Fruit fly (Drosophila melanogaster): ENCODE measurements around the gene CG31909.
A peak's percentile ranks its signal among the peaks of the same experiment; 100 is the strongest.

The CG31909 gene

dm6 chr2L:7295924-7296323 is 38.6 kb downstream of the CG31909 start (continued):
- no peak for TF ChIP-seq Adf1 (GFP tag; IDR thresholded peaks at IDR 0.05)
- no peak for TF ChIP-seq Lpt (GFP tag; optimal IDR thresholded peaks at IDR 0.05)
- no peak for TF ChIP-seq emc (GFP tag; optimal IDR thresholded peaks at IDR 0.05)
- TF ChIP-seq Hand (GFP tag; optimal IDR thresholded peaks at IDR 0.05), result no peak
- TF ChIP-seq CG33557 (GFP tag; optimal IDR thresholded peaks at IDR 0.05), result peak; percentile 87
- no peak for TF ChIP-seq dan (GFP tag; IDR thresholded peaks at IDR 0.05)
- TF ChIP-seq Dek (tag; optimal IDR thresholded peaks at IDR 0.05), result no peak
- peak; percentile 70 for TF ChIP-seq Six4 (GFP tag; optimal IDR thresholded peaks at IDR 0.05)
- TF ChIP-seq CG10959 (GFP tag; IDR thresholded peaks at IDR 0.05), result peak; percentile 65
- no peak for TF ChIP-seq B-H2 (GFP tag; optimal IDR thresholded peaks at IDR 0.05)
- TF ChIP-seq CG2889 (GFP tag; IDR thresholded peaks at IDR 0.05), result no peak
- TF ChIP-seq CG10462 (GFP tag; optimal IDR thresholded peaks at IDR 0.05), result peak; percentile 56
- TF ChIP-seq pum (GFP tag; optimal IDR thresholded peaks at IDR 0.05), result peak; percentile 45
- TF ChIP-seq CG15514 (GFP tag; optimal IDR thresholded peaks at IDR 0.05), result no peak
- TF ChIP-seq CG17568 (GFP tag; optimal IDR thresholded peaks at IDR 0.05), result peak; percentile 58
- TF ChIP-seq croc (GFP tag; conservative IDR thresholded peaks at IDR 0.05), result peak; percentile 80
- TF ChIP-seq sqz (GFP tag; optimal IDR thresholded peaks at IDR 0.05), result peak; percentile 17
- TF ChIP-seq CG9609 (GFP tag; optimal IDR thresholded peaks at IDR 0.05), result no peak
- 0 out of 2 replicates have a peak, but pooled peaks have one; percentile 18 for TF ChIP-seq CG5953 (GFP tag; IDR thresholded peaks at IDR 0.05)
- peak; percentile 18 for TF ChIP-seq CG17802 (tag; optimal IDR thresholded peaks at IDR 0.05)
- peak; percentile 65 for TF ChIP-seq wor (GFP tag; IDR thresholded peaks at IDR 0.05)
- 0 out of 2 replicates have a peak, but pooled peaks have one; percentile 23 for TF ChIP-seq klu (GFP tag; IDR thresholded peaks at IDR 0.05)
- TF ChIP-seq jumu (GFP tag; optimal IDR thresholded peaks at IDR 0.05), result peak; percentile 44
- no peak for TF ChIP-seq Tbp (GFP tag; optimal IDR thresholded peaks at IDR 0.05)
- TF ChIP-seq CG6854 (GFP tag; optimal IDR thresholded peaks at IDR 0.05), result peak; percentile 20
- TF ChIP-seq chm (GFP tag; IDR thresholded peaks at IDR 0.05), result peak; percentile 70; the same call in 1 of the 2 replicates
- TF ChIP-seq ap (GFP tag; IDR thresholded peaks at IDR 0.05), result peak; percentile 66
- TF ChIP-seq CG15479 (GFP tag; optimal IDR thresholded peaks at IDR 0.05), result peak; percentile 64
- no peak for TF ChIP-seq Fer3 (tag; optimal IDR thresholded peaks at IDR 0.05)
- TF ChIP-seq Hr78 (GFP tag; optimal IDR thresholded peaks at IDR 0.05), result peak in 1 of 2 experiments; percentile 65
- peak; percentile 42; the same call in 1 of the 3 replicates for TF ChIP-seq Optix (GFP tag; IDR thresholded peaks at IDR 0.05)
- no peak for TF ChIP-seq pzg (GFP tag; optimal IDR thresholded peaks at IDR 0.05)

dm6 chr2L:7298744-7299366 is 41.5 kb downstream of the CG31909 start:
- TF ChIP-seq sd (tag; optimal IDR thresholded peaks at IDR 0.05) (no peak), CG14667 (GFP tag; IDR thresholded peaks at IDR 0.05) (no peak), CG5180 (GFP tag; optimal IDR thresholded peaks at IDR 0.05) (no peak), CG6813 (GFP tag; optimal IDR thresholded peaks at IDR 0.05) (no peak), croc (GFP tag; conservative IDR thresholded peaks at IDR 0.05) (no peak; the same call in 2 of the 3 replicates), prd (optimal IDR thresholded peaks at IDR 0.05) (no peak), prd (GFP tag; IDR thresholded peaks at IDR 0.05) (peak; percentile 66; the same call in 2 of the 3 replicates), jing (GFP tag; optimal IDR thresholded peaks at IDR 0.05) (no peak), Mrtf (GFP tag; IDR thresholded peaks at IDR 0.05) (no peak), ranshi (GFP tag; IDR thresholded peaks at IDR 0.05) (peak; percentile 20; the same call in 1 of the 2 replicates), CG14441 (GFP tag; IDR thresholded peaks at IDR 0.05) (no peak), CG14710 (tag; optimal IDR thresholded peaks at IDR 0.05) (peak; percentile 15), Atf3 (GFP tag; optimal IDR thresholded peaks at IDR 0.05) (no peak), CG11456 (GFP tag; IDR thresholded peaks at IDR 0.05) (no peak), dm (GFP tag; optimal IDR thresholded peaks at IDR 0.05) (no peak), CG15011 (GFP tag; optimal IDR thresholded peaks at IDR 0.05) (no peak), inv (GFP tag; IDR thresholded peaks at IDR 0.05; ENCODE audit: partially characterized antibody) (no peak), grn (GFP tag; optimal IDR thresholded peaks at IDR 0.05) (peak; percentile 42), CG11085 (GFP tag; IDR thresholded peaks at IDR 0.05) (no peak), ash1 (GFP tag; optimal IDR thresholded peaks at IDR 0.05) (no peak), gsb-n (tag; optimal IDR thresholded peaks at IDR 0.05) (peak; percentile 65)
